Worm (Caenorhabditis elegans) whole organism, L3 larva: ENCODE results near the gene T05A8.7.

Experiments used
- jun-1 ChIP-seq: fragments of 150-350 bp; optimal IDR thresholded peaks from 2 replicates; lab custom pipeline; 2014; ENCODE audit warnings: missing biosample characterization, missing genetic modification reagents, missing genetic modification characterization
- pha-4 ChIP-seq: fragments of 150-350 bp; optimal IDR thresholded peaks from 2 replicates; lab custom pipeline; 2014; ENCODE audit warnings: missing biosample characterization, missing genetic modification reagents, missing genetic modification characterization
- unc-62 ChIP-seq: fragments of 150-350 bp; sonication (generic microtip); optimal IDR thresholded peaks from 4 replicates; lab custom pipeline; 2014; ENCODE audit warnings: missing biosample characterization, missing genetic modification reagents, missing genetic modification characterization

DNA sequence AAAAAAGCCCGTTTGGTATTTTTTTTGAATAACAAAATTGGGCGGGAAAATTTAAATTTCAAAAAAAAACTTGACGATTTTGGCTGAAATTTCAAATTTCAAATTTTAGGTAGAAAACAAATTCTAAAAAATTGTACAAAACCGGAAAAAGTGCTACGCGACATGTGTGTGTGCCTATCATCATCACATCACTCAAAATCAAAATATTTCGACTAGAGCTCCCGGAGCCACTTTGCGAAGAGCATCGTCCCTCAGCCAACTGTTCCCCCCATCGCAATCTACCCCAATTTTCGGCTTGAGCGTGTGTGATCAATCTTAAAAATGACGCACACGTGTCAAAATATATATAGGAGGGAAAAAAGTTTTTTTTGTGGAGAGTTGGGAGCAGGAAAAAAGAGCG is 15.4 kb downstream of the T05A8.7 start:
- TF ChIP-seq pha-4 (tag; lab: Kevin White, UChicago) (no peak), unc-62 (GFP tag; lab: Kevin White, UChicago) (no peak), jun-1 (tag; lab: Kevin White, UChicago) (no peak)
